Fruit fly (Drosophila melanogaster) S2 (cell line): ENCODE measurements around the gene CG11693.

ENCODE experiments used
- CG8478 ChIP-seq: fragments of >200 bp; optimal IDR thresholded peaks from 2 replicates; lab custom pipeline; 2018
- CTCF ChIP-seq, 2 experiments: fragments of >200 bp; optimal IDR thresholded peaks; 2 replicates each; lab custom pipeline; 2018

- TF ChIP-seq CG8478 (lab: Kevin White, UChicago) (no peak), CTCF (optimal IDR thresholded peaks at IDR 0.05; lab: Kevin White, UChicago) (no peak)
Measured at dm6 chr3R:8343251-8343744, 32.7 kb upstream of the CG11693 start, which contains the start of the genes PNKP and COX7AL.
